Worm (Caenorhabditis elegans): ENCODE data around the gene zyg-11.

DNA sequence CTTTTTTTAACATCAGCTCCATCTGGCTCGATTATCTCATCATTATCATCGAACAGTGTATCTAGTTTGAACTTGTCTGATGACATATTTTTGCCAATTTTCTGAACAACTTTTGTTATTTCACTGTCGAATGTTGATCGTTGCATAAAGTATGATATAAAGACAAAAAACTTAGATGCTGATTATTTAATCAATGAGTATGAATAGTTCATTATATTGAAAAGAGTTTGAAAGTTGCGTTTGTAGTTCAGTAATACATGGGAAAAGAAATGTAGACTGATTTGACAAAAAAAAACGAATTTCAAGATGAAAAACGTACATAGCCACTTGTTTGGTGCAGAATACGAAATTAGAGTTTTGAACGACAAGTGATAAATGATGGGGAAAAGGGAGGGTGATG lies 5.0 kb downstream of the zyg-11 start, which contains the start of gene hda-2:
- TF ChIP-seq nhr-10 (tag; optimal IDR thresholded peaks at IDR 0.05): no peak
- no peak for TF ChIP-seq elt-1 (tag; optimal IDR thresholded peaks at IDR 0.05)
- no peak for TF ChIP-seq fos-1 (tag; optimal IDR thresholded peaks at IDR 0.05)
- no peak for TF ChIP-seq C34F6.9 (tag; optimal IDR thresholded peaks at IDR 0.05)
- TF ChIP-seq snpc-4 (tag; optimal IDR thresholded peaks at IDR 0.05): no peak
- no peak for TF ChIP-seq ZK546.5 (tag; optimal IDR thresholded peaks at IDR 0.05)
- no peak for TF ChIP-seq egl-27 (tag; optimal IDR thresholded peaks at IDR 0.05)
- no peak for TF ChIP-seq zag-1 (tag; optimal IDR thresholded peaks at IDR 0.05)
